Worm (Caenorhabditis elegans): ENCODE measurements around the gene srb-1.

DNA sequence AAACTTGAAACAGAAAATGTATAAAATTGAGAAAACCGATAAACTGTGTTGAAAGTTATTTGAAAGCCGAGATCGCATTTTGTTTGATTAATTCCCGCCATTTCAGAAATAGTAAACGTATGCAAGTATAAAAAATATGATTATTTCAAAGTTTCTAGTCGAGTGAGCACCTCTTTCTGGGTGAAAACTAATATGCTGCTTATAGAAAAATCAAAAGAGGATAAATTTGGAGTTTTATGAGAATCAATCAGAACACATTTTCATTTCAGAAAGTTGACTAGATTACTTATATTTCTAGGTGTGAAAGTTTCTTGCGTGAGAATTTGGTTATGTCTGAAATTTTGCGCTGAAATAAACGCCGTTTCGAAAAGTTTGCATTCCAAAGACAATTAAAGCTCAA, 13.3 kb downstream of the srb-1 start, which contains the start of gene srb-13:
- TF ChIP-seq unc-55 (GFP tag; optimal IDR thresholded peaks at IDR 0.05) (no peak), sma-9 (GFP tag; optimal IDR thresholded peaks at IDR 0.05) (no peak), sma-9 (tag; optimal IDR thresholded peaks at IDR 0.05) (no peak), nhr-237 (tag; optimal IDR thresholded peaks at IDR 0.05) (no peak), mab-5 (tag; optimal IDR thresholded peaks at IDR 0.05) (no peak), zag-1 (tag; optimal IDR thresholded peaks at IDR 0.05) (no peak), gmeb-1 (tag; optimal IDR thresholded peaks at IDR 0.05) (no peak), R02D3.7 (tag; optimal IDR thresholded peaks at IDR 0.05) (no peak), skn-1 (tag; optimal IDR thresholded peaks at IDR 0.05) (no peak), unc-62 (GFP tag; optimal IDR thresholded peaks at IDR 0.05) (no peak), nhr-23 (tag; optimal IDR thresholded peaks at IDR 0.05) (no peak), lin-39 (tag; optimal IDR thresholded peaks at IDR 0.05) (no peak), fos-1 (tag; optimal IDR thresholded peaks at IDR 0.05) (no peak), elt-3 (tag; optimal IDR thresholded peaks at IDR 0.05) (no peak)
